Worm (Caenorhabditis elegans): Measurements from ENCODE around the gene W06H8.2.

- no peak for TF ChIP-seq nhr-27 (tag; optimal IDR thresholded peaks at IDR 0.05)
- no peak for TF ChIP-seq ets-4 (GFP tag; optimal IDR thresholded peaks at IDR 0.05)
- no peak for TF ChIP-seq atf-7 (tag; optimal IDR thresholded peaks at IDR 0.05)
Measured at ce11 chrV:6209930-6210647, 3.5 kb downstream of the W06H8.2 start.
